In the genomic region with DNA sequence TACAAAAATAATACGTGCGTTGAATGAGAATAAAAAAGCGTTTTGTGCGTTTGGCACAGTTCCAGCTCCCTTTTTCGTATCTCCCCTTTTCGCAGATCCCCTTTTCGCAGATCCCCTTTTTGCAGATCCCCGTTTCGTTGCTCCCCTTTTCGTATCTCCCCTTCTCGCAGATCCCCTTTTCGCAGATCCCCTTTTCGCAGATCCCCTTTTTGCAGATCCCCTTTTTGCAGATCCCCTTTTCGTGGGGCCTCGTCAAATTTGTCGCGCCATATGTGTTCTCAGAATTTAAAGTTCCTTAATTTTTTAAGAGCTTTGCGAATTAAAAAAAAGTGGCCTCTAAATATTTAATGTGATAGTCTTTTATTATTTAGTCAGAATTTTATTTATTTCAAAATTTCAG, we compare ENCODE assay signal across 7 worm cellular contexts.
TF ChIP-seq lines count a peak whose summit lies in the region.

A gene (plus strand): TSS at position 399 of the 400 bp plus-strand sequence.

TF ChIP-seq in whole organism, L1 larva, 84 proteins besides CTCF, POLR2A, EP300 and RAD21:
- TF ChIP-seq unc-98 (GFP tag; IDR thresholded peaks at IDR 0.05; lab: Robert Waterston, UW) (peak; percentile 72), tbx-2 (tag; optimal IDR thresholded peaks at IDR 0.05; lab: Kevin White, UChicago) (peak; percentile 3), ztf-11 (tag; optimal IDR thresholded peaks at IDR 0.05; lab: Kevin White, UChicago) (peak in 1 of 2 experiments; percentile 26), pag-3 (tag; optimal IDR thresholded peaks at IDR 0.05; lab: Kevin White, UChicago; ENCODE audit: borderline replicate concordance, insufficient read depth) (no peak), egl-27 (tag; optimal IDR thresholded peaks at IDR 0.05; lab: Kevin White, UChicago) (no peak), rnt-1 (tag; optimal IDR thresholded peaks at IDR 0.05; lab: Kevin White, UChicago) (peak; percentile 49), ceh-90 (tag; optimal IDR thresholded peaks at IDR 0.05; lab: Kevin White, UChicago) (no peak), mab-9 (GFP tag; IDR thresholded peaks at IDR 0.05; lab: Robert Waterston, UW) (peak; percentile 24; the same call in 1 of the 2 replicates), mef-2 (tag; optimal IDR thresholded peaks at IDR 0.05; lab: Kevin White, UChicago) (no peak)

TF ChIP-seq in whole organism, L4 larva, 104 proteins besides CTCF, POLR2A, EP300 and RAD21 (continues in another document):
- 0 out of 2 replicates have a peak, but pooled peaks have one; percentile 17 for TF ChIP-seq set-16 (GFP tag; IDR thresholded peaks at IDR 0.05; lab: Robert Waterston, UW)
- no peak for TF ChIP-seq nhr-48 (tag; optimal IDR thresholded peaks at IDR 0.05; lab: Kevin White, UChicago)
- TF ChIP-seq daf-16 (GFP tag; optimal IDR thresholded peaks at IDR 0.05; lab: Kevin White, UChicago): no peak
- no peak for TF ChIP-seq daf-16 (tag; optimal IDR thresholded peaks at IDR 0.05; lab: Kevin White, UChicago)
- no peak for TF ChIP-seq nhr-41 (GFP tag; IDR thresholded peaks at IDR 0.05; lab: Robert Waterston, UW)
- TF ChIP-seq nhr-42 (GFP tag; IDR thresholded peaks at IDR 0.05; lab: Robert Waterston, UW): no peak
- TF ChIP-seq spr-3 (GFP tag; optimal IDR thresholded peaks at IDR 0.05; lab: Kevin White, UChicago): no peak
- 0 out of 2 replicates have a peak, but pooled peaks have one; percentile 4 for TF ChIP-seq egl-43 (GFP tag; IDR thresholded peaks at IDR 0.05; lab: Robert Waterston, UW)
- peak; percentile 72 for TF ChIP-seq mes-2 (tag; optimal IDR thresholded peaks at IDR 0.05; lab: Kevin White, UChicago; ENCODE audit: poor library complexity, severe bottlenecking)
- TF ChIP-seq saeg-2 (GFP tag; IDR thresholded peaks at IDR 0.05; lab: Robert Waterston, UW): no peak
- TF ChIP-seq vab-7 (GFP tag; IDR thresholded peaks at IDR 0.05; lab: Robert Waterston, UW): 0 out of 2 replicates have a peak, but pooled peaks have one; percentile 6
- no peak for TF ChIP-seq nhr-77 (tag; optimal IDR thresholded peaks at IDR 0.05; lab: Kevin White, UChicago)

TF ChIP-seq in whole organism, early embryonic, 17 proteins besides CTCF, POLR2A, EP300 and RAD21 (continues in another document):
- TF ChIP-seq pes-1 (GFP tag; IDR thresholded peaks at IDR 0.05; lab: Robert Waterston, UW): peak; percentile 92
- peak; percentile 54; the same call in 1 of the 2 replicates for TF ChIP-seq sea-1 (GFP tag; conservative IDR thresholded peaks at IDR 0.05; lab: Robert Waterston, UW)
- peak; percentile 2 for TF ChIP-seq ets-7 (tag; optimal IDR thresholded peaks at IDR 0.05; lab: Kevin White, UChicago)
- TF ChIP-seq F13C5.2 (tag; optimal IDR thresholded peaks at IDR 0.05; lab: Kevin White, UChicago): no peak
- peak; percentile 74 for TF ChIP-seq tbx-11 (GFP tag; IDR thresholded peaks at IDR 0.05; lab: Robert Waterston, UW)
- TF ChIP-seq hnd-1 (tag; optimal IDR thresholded peaks at IDR 0.05; lab: Kevin White, UChicago): peak; percentile 13
- no peak for TF ChIP-seq ama-1 (optimal IDR thresholded peaks at IDR 0.05; lab: Kevin White, UChicago)
- TF ChIP-seq tbx-37 (GFP tag; conservative IDR thresholded peaks at IDR 0.05; lab: Robert Waterston, UW): peak; percentile 79
- TF ChIP-seq ceh-13 (GFP tag; optimal IDR thresholded peaks at IDR 0.05; lab: Kevin White, UChicago): peak; percentile 41
- peak; percentile 16 for TF ChIP-seq aly-1 (tag; optimal IDR thresholded peaks at IDR 0.05; lab: Kevin White, UChicago)
- TF ChIP-seq tra-4 (tag; optimal IDR thresholded peaks at IDR 0.05; lab: Kevin White, UChicago): no peak
- TF ChIP-seq ceh-36 (tag; optimal IDR thresholded peaks at IDR 0.05; lab: Kevin White, UChicago): no peak
- TF ChIP-seq hmg-4 (GFP tag; optimal IDR thresholded peaks at IDR 0.05; lab: Kevin White, UChicago): peak; percentile 49

TF ChIP-seq in whole organism, late embryonic, 69 proteins besides CTCF, POLR2A, EP300 and RAD21 (continues in another document):
- peak; percentile 91 for TF ChIP-seq F13H6.1 (tag; optimal IDR thresholded peaks at IDR 0.05; lab: Kevin White, UChicago)
- TF ChIP-seq zip-5 (tag; optimal IDR thresholded peaks at IDR 0.05; lab: Kevin White, UChicago): peak; percentile 94
- no peak for TF ChIP-seq odd-2 (tag; optimal IDR thresholded peaks at IDR 0.05; lab: Kevin White, UChicago)
- no peak for TF ChIP-seq nfya-1 (tag; optimal IDR thresholded peaks at IDR 0.05; lab: Kevin White, UChicago)
- TF ChIP-seq nhr-11 (tag; optimal IDR thresholded peaks at IDR 0.05; lab: Kevin White, UChicago): no peak
- TF ChIP-seq fkh-10 (GFP tag; optimal IDR thresholded peaks at IDR 0.05; lab: Kevin White, UChicago): no peak
- TF ChIP-seq K02D7.2 (tag; optimal IDR thresholded peaks at IDR 0.05; lab: Kevin White, UChicago): peak; percentile 45
- TF ChIP-seq hlh-8 (tag; optimal IDR thresholded peaks at IDR 0.05; lab: Kevin White, UChicago): peak; percentile 91
- peak; percentile 94 for TF ChIP-seq rnt-1 (tag; optimal IDR thresholded peaks at IDR 0.05; lab: Kevin White, UChicago)
- peak; percentile 81 for TF ChIP-seq pqm-1 (tag; optimal IDR thresholded peaks at IDR 0.05; lab: Kevin White, UChicago)
- TF ChIP-seq hlh-6 (tag; optimal IDR thresholded peaks at IDR 0.05; lab: Kevin White, UChicago): peak; percentile 86
- TF ChIP-seq lin-11 (tag; optimal IDR thresholded peaks at IDR 0.05; lab: Kevin White, UChicago): peak; percentile 18
- peak; percentile 87 for TF ChIP-seq lim-6 (tag; optimal IDR thresholded peaks at IDR 0.05; lab: Kevin White, UChicago)
- TF ChIP-seq T23F11.4 (GFP tag; optimal IDR thresholded peaks at IDR 0.05; lab: Kevin White, UChicago): no peak

TF ChIP-seq in whole organism, midembryonic, 9 proteins besides CTCF, POLR2A, EP300 and RAD21:
- no peak for TF ChIP-seq cog-1 (tag; optimal IDR thresholded peaks at IDR 0.05; lab: Kevin White, UChicago)
- TF ChIP-seq T22C8.4 (GFP tag; IDR thresholded peaks at IDR 0.05; lab: Robert Waterston, UW): peak; percentile 60; the same call in 1 of the 2 replicates
- peak; percentile 83 for TF ChIP-seq klf-2 (GFP tag; conservative IDR thresholded peaks at IDR 0.05; lab: Robert Waterston, UW)
- no peak; the same call in 1 of the 2 replicates for TF ChIP-seq ztf-29 (GFP tag; IDR thresholded peaks at IDR 0.05; lab: Robert Waterston, UW)
- TF ChIP-seq tab-1 (GFP tag; IDR thresholded peaks at IDR 0.05; lab: Robert Waterston, UW): peak; percentile 79
- TF ChIP-seq med-1 (GFP tag; optimal IDR thresholded peaks at IDR 0.05; lab: Kevin White, UChicago; ENCODE audit: insufficient read depth): no peak
- peak; percentile 83 for TF ChIP-seq ref-1 (GFP tag; conservative IDR thresholded peaks at IDR 0.05; lab: Robert Waterston, UW)
- peak; percentile 86 for TF ChIP-seq ztf-23 (GFP tag; IDR thresholded peaks at IDR 0.05; lab: Robert Waterston, UW)
- TF ChIP-seq flt-1 (GFP tag; IDR thresholded peaks at IDR 0.05; lab: Robert Waterston, UW): peak; percentile 84

TF ChIP-seq in whole organism, mixed stage, embryonic, 35 proteins besides CTCF, POLR2A, EP300 and RAD21:
- TF ChIP-seq snpc-4 (tag; optimal IDR thresholded peaks at IDR 0.05; lab: Kevin White, UChicago) (no peak), lin-32 (GFP tag; optimal IDR thresholded peaks at IDR 0.05; lab: Kevin White, UChicago) (peak; percentile 64), sem-2 (GFP tag; optimal IDR thresholded peaks at IDR 0.05; lab: Kevin White, UChicago) (peak; percentile 5), M03D4.4 (tag; optimal IDR thresholded peaks at IDR 0.05; lab: Kevin White, UChicago) (peak; percentile 4), ceh-83 (GFP tag; optimal IDR thresholded peaks at IDR 0.05; lab: Kevin White, UChicago) (peak; percentile 21), mep-1 (tag; optimal IDR thresholded peaks at IDR 0.05; lab: Kevin White, UChicago) (no peak), ham-2 (GFP tag; optimal IDR thresholded peaks at IDR 0.05; lab: Kevin White, UChicago) (no peak), nhr-12 (tag; optimal IDR thresholded peaks at IDR 0.05; lab: Kevin White, UChicago) (no peak), mls-2 (tag; optimal IDR thresholded peaks at IDR 0.05; lab: Kevin White, UChicago) (peak; percentile 13), mab-5 (tag; optimal IDR thresholded peaks at IDR 0.05; lab: Kevin White, UChicago) (no peak), cnd-1 (tag; optimal IDR thresholded peaks at IDR 0.05; lab: Kevin White, UChicago) (peak; percentile 65), nhr-2 (tag; optimal IDR thresholded peaks at IDR 0.05; lab: Kevin White, UChicago) (no peak), drap-1 (GFP tag; optimal IDR thresholded peaks at IDR 0.05; lab: Kevin White, UChicago) (peak; percentile 46), sptf-1 (tag; optimal IDR thresholded peaks at IDR 0.05; lab: Kevin White, UChicago) (peak; percentile 67), bed-3 (GFP tag; optimal IDR thresholded peaks at IDR 0.05; lab: Kevin White, UChicago) (peak; percentile 29), nhr-28 (tag; optimal IDR thresholded peaks at IDR 0.05; lab: Kevin White, UChicago) (no peak)

TF ChIP-seq in whole organism, young adult, 124 proteins besides CTCF, POLR2A, EP300 and RAD21:
- TF ChIP-seq ceh-100 (GFP tag; IDR thresholded peaks at IDR 0.05; lab: Robert Waterston, UW): peak; percentile 90
- 0 out of 2 replicates have a peak, but pooled peaks have one; percentile 5 for TF ChIP-seq egrh-3 (GFP tag; IDR thresholded peaks at IDR 0.05; lab: Robert Waterston, UW)
- peak; percentile 34 for TF ChIP-seq unc-130 (GFP tag; optimal IDR thresholded peaks at IDR 0.05; lab: Kevin White, UChicago)
- TF ChIP-seq unc-62 (GFP tag; optimal IDR thresholded peaks at IDR 0.05; lab: Kevin White, UChicago): no peak
- 0 out of 2 replicates have a peak, but pooled peaks have one; percentile 9 for TF ChIP-seq aptf-2 (GFP tag; conservative IDR thresholded peaks at IDR 0.05; lab: Robert Waterston, UW)
- 0 out of 2 replicates have a peak, but pooled peaks have one; percentile 13 for TF ChIP-seq D2030.7 (GFP tag; IDR thresholded peaks at IDR 0.05; lab: Robert Waterston, UW)
- TF ChIP-seq K11D2.4 (GFP tag; IDR thresholded peaks at IDR 0.05; lab: Robert Waterston, UW): no peak
